Fruit fly (Drosophila melanogaster) whole organism, wandering third instar larva: ENCODE results near the gene CG10469.
A peak's percentile ranks its signal among the peaks of the same experiment; 100 is the strongest.

Source experiments
- CG32264 ChIP-seq: fragments of 200-800 bp; sonication (Bioruptor generic); optimal IDR thresholded peaks from 2 replicates; lab custom pipeline; 2016; ENCODE audit warnings: missing biosample characterization, missing genetic modification characterization
- CG9705 ChIP-seq: fragments of 200-800 bp; sonication (Bioruptor generic); optimal IDR thresholded peaks from 2 replicates; lab custom pipeline; 2018; ENCODE audit warnings: missing biosample characterization, mild to moderate bottlenecking, missing genetic modification characterization
- CrebA ChIP-seq: fragments of 200-800 bp; sonication (Bioruptor generic); optimal IDR thresholded peaks from 2 replicates; lab custom pipeline; 2016; ENCODE audit warnings: missing biosample characterization, mild to moderate bottlenecking, missing genetic modification characterization, borderline replicate concordance
- Dfd ChIP-seq: fragments of >200 bp; optimal IDR thresholded peaks from 2 replicates; lab custom pipeline; 2017; ENCODE audit warnings: missing biosample characterization, missing genetic modification characterization
- Dif ChIP-seq: fragments of 200-275, 200-300 bp; sonication (Bioruptor generic); optimal IDR thresholded peaks from 2 replicates; lab custom pipeline; 2018; ENCODE audit warnings: missing biosample characterization, missing genetic modification characterization; ENCODE audit not compliant: partially characterized antibody
- GATAd ChIP-seq: sonication (Bioruptor generic); optimal IDR thresholded peaks from 2 replicates; lab custom pipeline; 2016; ENCODE audit warnings: missing biosample characterization, missing genetic modification characterization
- HLH106 ChIP-seq: fragments of 200-800 bp; optimal IDR thresholded peaks from 3 replicates; lab custom pipeline; 2019; ENCODE audit warnings: missing biosample characterization, mild to moderate bottlenecking, missing genetic modification characterization, moderate library complexity
- Hr78 ChIP-seq: fragments of >200 bp; optimal IDR thresholded peaks from 2 replicates; lab custom pipeline; 2017; ENCODE audit warnings: missing biosample characterization, missing genetic modification characterization
- Hr83 ChIP-seq: fragments of 200-300 bp; sonication (Bioruptor generic); optimal IDR thresholded peaks from 2 replicates; lab custom pipeline; 2016; ENCODE audit warnings: missing biosample characterization, mild to moderate bottlenecking, missing genetic modification characterization, moderate library complexity; ENCODE audit not compliant: poor library complexity, severe bottlenecking
- Jra ChIP-seq: sonication (Bioruptor generic); optimal IDR thresholded peaks from 2 replicates; lab custom pipeline; 2016; ENCODE audit warnings: missing biosample characterization, missing genetic modification characterization
- Mio ChIP-seq: sonication (Bioruptor generic); optimal IDR thresholded peaks from 2 replicates; lab custom pipeline; 2016; ENCODE audit warnings: missing biosample characterization, missing genetic modification characterization
- Myc ChIP-seq: fragments of >200 bp; optimal IDR thresholded peaks from 2 replicates; lab custom pipeline; 2017
- N ChIP-seq: fragments of >200 bp; optimal IDR thresholded peaks from 2 replicates; lab custom pipeline; 2018; ENCODE audit warnings: missing biosample characterization, missing external identifiers, missing genetic modification characterization
- OdsH ChIP-seq: fragments of 200-800 bp; sonication (Bioruptor generic); optimal IDR thresholded peaks from 2 replicates; lab custom pipeline; 2016; ENCODE audit warnings: missing biosample characterization, mild to moderate bottlenecking, missing genetic modification characterization
- Rel ChIP-seq, 2 experiments: fragments of 200-800 bp; sonication (Bioruptor generic) in 1 of 2; optimal IDR thresholded peaks; 2 replicates in 1 of 2; 3 replicates in 1 of 2; lab custom pipeline; 2016 to 2019; ENCODE audit warnings: mild to moderate bottlenecking in 2 of 2, missing biosample characterization in 2 of 2, missing genetic modification characterization in 2 of 2, moderate library complexity in 1 of 2
- Vsx2 ChIP-seq: fragments of 200-300, 225-300 bp; sonication (Bioruptor generic); optimal IDR thresholded peaks from 2 replicates; lab custom pipeline; 2018; ENCODE audit warnings: missing biosample characterization, missing genetic modification characterization; ENCODE audit not compliant: partially characterized antibody
- br ChIP-seq: fragments of 200-800 bp; sonication (Bioruptor generic); optimal IDR thresholded peaks from 2 replicates; lab custom pipeline; 2016; ENCODE audit warnings: missing biosample characterization, missing genetic modification characterization
- brk ChIP-seq: fragments of 200-800 bp; sonication (Bioruptor generic); optimal IDR thresholded peaks from 2 replicates; lab custom pipeline; 2016; ENCODE audit warnings: missing biosample characterization, mild to moderate bottlenecking, missing genetic modification characterization
- dl ChIP-seq, 2 experiments: fragments of 175-275, 200-275 bp in 1 of 2; fragments of 200-275 bp in 1 of 2; sonication (Bioruptor generic); optimal IDR thresholded peaks; lab custom pipeline; 2018; ENCODE audit warnings: mild to moderate bottlenecking in 2 of 2, missing biosample characterization in 2 of 2, missing genetic modification characterization in 2 of 2, moderate library complexity in 2 of 2; ENCODE audit not compliant: partially characterized antibody in 2 of 2, insufficient read depth in 1 of 2
- dmrt93B ChIP-seq: fragments of 200-800 bp; sonication (Bioruptor generic); optimal IDR thresholded peaks from 2 replicates; lab custom pipeline; 2018; ENCODE audit warnings: missing biosample characterization, mild to moderate bottlenecking, missing genetic modification characterization
- dsf ChIP-seq: sonication (Bioruptor generic); optimal IDR thresholded peaks from 2 replicates; lab custom pipeline; 2016; ENCODE audit warnings: missing biosample characterization, missing genetic modification characterization, borderline replicate concordance
- ey ChIP-seq: fragments of 200-800 bp; sonication (Bioruptor generic); optimal IDR thresholded peaks from 2 replicates; lab custom pipeline; 2016; ENCODE audit warnings: missing biosample characterization, missing genetic modification characterization
- foxo ChIP-seq, 2 experiments: fragments of 200-800 bp; sonication (Bioruptor generic); optimal IDR thresholded peaks; 2 replicates in 1 of 2; 3 replicates in 1 of 2; lab custom pipeline; 2016 to 2017; ENCODE audit warnings: missing biosample characterization in 2 of 2, missing genetic modification characterization in 2 of 2
- fru ChIP-seq: fragments of 200-800 bp; sonication (Bioruptor generic); optimal IDR thresholded peaks from 3 replicates; lab custom pipeline; 2016; ENCODE audit warnings: missing biosample characterization, mild to moderate bottlenecking, missing genetic modification characterization
- h ChIP-seq: fragments of 200-800 bp; sonication (Bioruptor generic); optimal IDR thresholded peaks from 3 replicates; lab custom pipeline; 2016; ENCODE audit warnings: missing biosample characterization, mild to moderate bottlenecking, missing genetic modification characterization
- jim ChIP-seq: fragments of 175-275, 200-325 bp; sonication (Bioruptor generic); optimal IDR thresholded peaks from 2 replicates; lab custom pipeline; 2016; ENCODE audit warnings: missing biosample characterization, mild to moderate bottlenecking, missing genetic modification characterization
- lola ChIP-seq: fragments of >200 bp; optimal IDR thresholded peaks from 2 replicates; lab custom pipeline; 2017; ENCODE audit warnings: missing biosample characterization, missing genetic modification characterization
- pan ChIP-seq: fragments of >200 bp; optimal IDR thresholded peaks from 2 replicates; lab custom pipeline; 2017
- psq ChIP-seq: fragments of 200-800 bp; sonication (Bioruptor generic); optimal IDR thresholded peaks from 3 replicates; lab custom pipeline; 2017; ENCODE audit warnings: missing biosample characterization, mild to moderate bottlenecking, missing genetic modification characterization, moderate library complexity
- rgr ChIP-seq: fragments of 200-800 bp; sonication (Bioruptor generic); optimal IDR thresholded peaks from 3 replicates; lab custom pipeline; 2016; ENCODE audit warnings: missing biosample characterization, mild to moderate bottlenecking, missing genetic modification characterization
- sage ChIP-seq: fragments of 200-800 bp; sonication (Bioruptor generic); optimal IDR thresholded peaks from 2 replicates; lab custom pipeline; 2016; ENCODE audit warnings: missing biosample characterization, mild to moderate bottlenecking, missing genetic modification characterization
- sv ChIP-seq: fragments of 200-800 bp; sonication (Bioruptor generic); optimal IDR thresholded peaks from 3 replicates; lab custom pipeline; 2016; ENCODE audit warnings: missing biosample characterization, missing genetic modification characterization
- tai ChIP-seq: sonication (Bioruptor generic); optimal IDR thresholded peaks from 2 replicates; lab custom pipeline; 2016; ENCODE audit warnings: missing biosample characterization, missing genetic modification characterization
- usp ChIP-seq: fragments of >200 bp; optimal IDR thresholded peaks from 2 replicates; lab custom pipeline; 2017; ENCODE audit warnings: missing biosample characterization, missing genetic modification characterization

The CG10469 gene

dm6 chr3L:6059062-6059708, 33.9 kb downstream of the CG10469 start, which contains the start of gene CG6592:
TSS of gene CG6592 (plus strand) at chr3L:6059658.
- TF ChIP-seq foxo (GFP tag; optimal IDR thresholded peaks at IDR 0.05; lab: Kevin White, UChicago), result no peak
- no peak for TF ChIP-seq N (GFP tag; lab: Kevin White, UChicago)
- no peak for TF ChIP-seq jim (GFP tag; lab: Kevin White, UChicago)
- TF ChIP-seq pan (lab: Kevin White, UChicago), result no peak
- no peak for TF ChIP-seq CrebA (GFP tag; lab: Kevin White, UChicago)
- TF ChIP-seq brk (GFP tag; lab: Kevin White, UChicago), result no peak
- no peak for TF ChIP-seq OdsH
- no peak for TF ChIP-seq GATAd (GFP tag; lab: Kevin White, UChicago)
- TF ChIP-seq Hr78, result no peak
- peak; percentile 4 for TF ChIP-seq br (GFP tag; lab: Kevin White, UChicago)
- TF ChIP-seq Rel (GFP tag; optimal IDR thresholded peaks at IDR 0.05; lab: Kevin White, UChicago), result no peak
- TF ChIP-seq Rel (tag; optimal IDR thresholded peaks at IDR 0.05; lab: Kevin White, UChicago), result no peak
- peak; percentile 41 for TF ChIP-seq rgr (GFP tag; lab: Kevin White, UChicago)
- no peak for TF ChIP-seq Mio
- no peak for TF ChIP-seq lola (GFP tag; lab: Kevin White, UChicago)
- TF ChIP-seq psq (GFP tag; lab: Kevin White, UChicago), result no peak
- TF ChIP-seq Dif (GFP tag; lab: Kevin White, UChicago), result no peak
- no peak for TF ChIP-seq ey
- no peak for TF ChIP-seq Hr83
- TF ChIP-seq fru, result no peak
- no peak for TF ChIP-seq Vsx2
- TF ChIP-seq CG32264, result no peak
- TF ChIP-seq dsf (GFP tag; lab: Kevin White, UChicago), result no peak
- TF ChIP-seq tai (GFP tag; lab: Kevin White, UChicago), result no peak
- no peak for TF ChIP-seq Jra
- no peak for TF ChIP-seq CG9705 (GFP tag; lab: Kevin White, UChicago)
- TF ChIP-seq HLH106 (tag; lab: Kevin White, UChicago), result peak; percentile 22
- no peak for TF ChIP-seq dl (GFP tag; optimal IDR thresholded peaks at IDR 0.05; lab: Kevin White, UChicago; ENCODE audit: insufficient read depth in 1 of 2, partially characterized antibody in 2 of 2)
- TF ChIP-seq h (GFP tag; lab: Kevin White, UChicago), result no peak
- TF ChIP-seq Dfd (GFP tag; lab: Kevin White, UChicago), result no peak
- TF ChIP-seq dmrt93B, result peak; percentile 15
- TF ChIP-seq sv, result no peak
- TF ChIP-seq usp (GFP tag; lab: Kevin White, UChicago), result no peak
- TF ChIP-seq sage (GFP tag; lab: Kevin White, UChicago), result no peak

dm6 chr3L:6054803-6055202, 38.3 kb downstream of the CG10469 start, which contains the start of gene tant:
TSS of gene tant (plus strand) at chr3L:6055136.
- TF ChIP-seq h (GFP tag; lab: Kevin White, UChicago) (peak; percentile 5), rgr (GFP tag; lab: Kevin White, UChicago) (no peak), Myc (lab: Kevin White, UChicago) (peak; percentile 46), dmrt93B (peak; percentile 14), Rel (GFP tag; optimal IDR thresholded peaks at IDR 0.05; lab: Kevin White, UChicago) (no peak), Rel (tag; optimal IDR thresholded peaks at IDR 0.05; lab: Kevin White, UChicago) (peak; percentile 25), Hr83 (peak; percentile 27), brk (GFP tag; lab: Kevin White, UChicago) (no peak)

- TF ChIP-seq h (GFP tag; lab: Kevin White, UChicago) (no peak), dsf (GFP tag; lab: Kevin White, UChicago) (no peak), Mio (no peak), Rel (GFP tag; optimal IDR thresholded peaks at IDR 0.05; lab: Kevin White, UChicago) (no peak), Rel (tag; optimal IDR thresholded peaks at IDR 0.05; lab: Kevin White, UChicago) (peak; percentile 80), N (GFP tag; lab: Kevin White, UChicago) (no peak), ey (no peak)
- TF ChIP-seq, all 38 proteins: peak for 1
Observed at dm6 chr3L:6054343-6054742, 38.8 kb downstream of the CG10469 start, which contains the start of gene Jon65Ai. TSS of gene Jon65Ai (minus strand) at chr3L:6054443.
